Worm (Caenorhabditis elegans) whole organism, L2 larva: ENCODE measurements around the gene arrd-15.

Source experiments
- C34F6.9 ChIP-seq: fragments of 150-350 bp; optimal IDR thresholded peaks from 2 replicates; lab custom pipeline; 2014; ENCODE audit warnings: missing biosample characterization, missing genetic modification characterization
- F13H6.1 ChIP-seq: sonication (generic microtip); optimal IDR thresholded peaks from 2 replicates; lab custom pipeline; 2016; ENCODE audit warnings: missing genetic modification characterization, missing compliant biosample characterization
- Y55F3AM.14 ChIP-seq: fragments of 200-800 bp; sonication (Bioruptor generic); optimal IDR thresholded peaks from 2 replicates; lab custom pipeline; 2018; ENCODE audit warnings: mild to moderate bottlenecking, missing genetic modification characterization, missing compliant biosample characterization
- ZK546.5 ChIP-seq: sonication (generic microtip); optimal IDR thresholded peaks from 2 replicates; lab custom pipeline; 2017; ENCODE audit warnings: missing biosample characterization, missing genetic modification characterization
- aly-2 ChIP-seq: fragments of 150-350 bp; optimal IDR thresholded peaks from 2 replicates; lab custom pipeline; 2014; ENCODE audit warnings: missing biosample characterization, missing genetic modification characterization
- ceh-82 ChIP-seq: fragments of 150-350 bp; optimal IDR thresholded peaks from 2 replicates; lab custom pipeline; 2014; ENCODE audit warnings: missing biosample characterization, missing genetic modification characterization
- crh-2 ChIP-seq: sonication (generic microtip); optimal IDR thresholded peaks from 2 replicates; lab custom pipeline; 2017; ENCODE audit warnings: missing biosample characterization, missing genetic modification characterization
- dmd-4 ChIP-seq: sonication (generic microtip); optimal IDR thresholded peaks from 2 replicates; lab custom pipeline; 2017; ENCODE audit warnings: missing biosample characterization, missing genetic modification characterization
- egl-27 ChIP-seq: sonication (generic microtip); optimal IDR thresholded peaks from 3 replicates; lab custom pipeline; 2017; ENCODE audit warnings: missing biosample characterization, missing genetic modification reagents, missing genetic modification characterization
- fos-1 ChIP-seq: fragments of 150-350 bp; optimal IDR thresholded peaks from 2 replicates; lab custom pipeline; 2014; ENCODE audit warnings: missing biosample characterization, missing genetic modification characterization
- gmeb-1 ChIP-seq: fragments of 150-350 bp; optimal IDR thresholded peaks from 2 replicates; lab custom pipeline; 2014; ENCODE audit warnings: missing biosample characterization, missing genetic modification characterization
- lin-11 ChIP-seq: fragments of 150-350 bp; sonication (generic microtip); optimal IDR thresholded peaks from 2 replicates; lab custom pipeline; 2014; ENCODE audit warnings: missing biosample characterization, missing genetic modification characterization, inconsistent platforms, mixed read lengths
- lin-13 ChIP-seq: fragments of 150-350 bp; optimal IDR thresholded peaks from 2 replicates; lab custom pipeline; 2014; ENCODE audit warnings: missing biosample characterization, missing genetic modification reagents, missing genetic modification characterization
- lin-39 ChIP-seq: fragments of 150-350 bp; optimal IDR thresholded peaks from 2 replicates; lab custom pipeline; 2014; ENCODE audit warnings: missing biosample characterization, missing genetic modification reagents, missing genetic modification characterization
- lsy-2 ChIP-seq, 2 experiments: fragments of 150-350 bp in 1 of 2; sonication (generic microtip) in 1 of 2; optimal IDR thresholded peaks; 2 replicates each; lab custom pipeline; 2014 to 2017; ENCODE audit warnings: missing biosample characterization in 2 of 2, missing genetic modification characterization in 2 of 2
- mab-5 ChIP-seq: fragments of 150-350 bp; optimal IDR thresholded peaks from 2 replicates; lab custom pipeline; 2014; ENCODE audit warnings: missing biosample characterization, missing genetic modification characterization
- mdl-1 ChIP-seq, 2 experiments: fragments of 150-350 bp in 1 of 2; sonication (generic microtip) in 1 of 2; optimal IDR thresholded peaks; 2 replicates each; lab custom pipeline; 2017; ENCODE audit warnings: missing biosample characterization in 2 of 2, missing genetic modification characterization in 2 of 2
- nhr-10 ChIP-seq: sonication (generic microtip); optimal IDR thresholded peaks from 2 replicates; lab custom pipeline; 2017; ENCODE audit warnings: missing biosample characterization, missing genetic modification characterization
- nhr-11 ChIP-seq: fragments of 150-350 bp; optimal IDR thresholded peaks from 2 replicates; lab custom pipeline; 2014; ENCODE audit warnings: missing biosample characterization, missing genetic modification characterization
- nhr-12 ChIP-seq: fragments of 150-350 bp; optimal IDR thresholded peaks from 2 replicates; lab custom pipeline; 2014; ENCODE audit warnings: missing biosample characterization, missing genetic modification characterization
- nhr-21 ChIP-seq: fragments of 150-350 bp; optimal IDR thresholded peaks from 2 replicates; lab custom pipeline; 2014; ENCODE audit warnings: missing biosample characterization, missing genetic modification characterization
- nhr-237 ChIP-seq: fragments of 150-350 bp; optimal IDR thresholded peaks from 2 replicates; lab custom pipeline; 2014; ENCODE audit warnings: missing biosample characterization, missing genetic modification characterization
- nhr-6 ChIP-seq: fragments of 150-350 bp; optimal IDR thresholded peaks from 2 replicates; lab custom pipeline; 2014; ENCODE audit warnings: missing biosample characterization, missing genetic modification characterization
- nhr-77 ChIP-seq: fragments of 150-350 bp; optimal IDR thresholded peaks from 2 replicates; lab custom pipeline; 2014; ENCODE audit warnings: missing biosample characterization, missing genetic modification characterization
- sem-4 ChIP-seq: fragments of 150-350 bp; optimal IDR thresholded peaks from 2 replicates; lab custom pipeline; 2014; ENCODE audit warnings: missing biosample characterization, missing genetic modification reagents, missing genetic modification characterization
- skn-1 ChIP-seq: sonication (generic microtip); optimal IDR thresholded peaks from 2 replicates; lab custom pipeline; 2017; ENCODE audit warnings: missing biosample characterization, missing genetic modification characterization
- sma-3 ChIP-seq: sonication (generic microtip); optimal IDR thresholded peaks from 2 replicates; lab custom pipeline; 2016; ENCODE audit warnings: missing genetic modification reagents, missing genetic modification characterization, missing compliant biosample characterization
- sma-9 ChIP-seq, 2 experiments: fragments of 150-350 bp in 1 of 2; sonication (generic microtip) in 1 of 2; optimal IDR thresholded peaks; 2 replicates each; lab custom pipeline; 2014 to 2016; ENCODE audit warnings: missing genetic modification characterization in 2 of 2, mild to moderate bottlenecking in 1 of 2, missing biosample characterization in 1 of 2, missing compliant biosample characterization in 1 of 2, missing genetic modification reagents in 1 of 2, moderate library complexity in 1 of 2
- snpc-4 ChIP-seq: fragments of 150-350 bp; optimal IDR thresholded peaks from 2 replicates; lab custom pipeline; 2014; ENCODE audit warnings: missing biosample characterization, missing genetic modification characterization
- unc-39 ChIP-seq: fragments of 150-350 bp; optimal IDR thresholded peaks from 2 replicates; lab custom pipeline; 2014; ENCODE audit warnings: missing biosample characterization, missing genetic modification characterization
- unc-55 ChIP-seq: fragments of 150-350 bp; sonication (generic microtip); optimal IDR thresholded peaks from 3 replicates; lab custom pipeline; 2014; ENCODE audit warnings: missing biosample characterization, missing genetic modification reagents, missing genetic modification characterization
- unc-62 ChIP-seq: fragments of 150-350 bp; optimal IDR thresholded peaks from 2 replicates; lab custom pipeline; 2014; ENCODE audit warnings: missing biosample characterization, missing genetic modification reagents, missing genetic modification characterization
- zag-1 ChIP-seq: fragments of 150-350 bp; optimal IDR thresholded peaks from 2 replicates; lab custom pipeline; 2014; ENCODE audit warnings: missing biosample characterization, missing genetic modification characterization
- ztf-1 ChIP-seq: fragments of 200-800 bp; sonication (Bioruptor generic); conservative IDR thresholded peaks from 2 replicates; pipeline ENCODE4 v1.3.6; 2022; ENCODE audit warnings: missing genetic modification characterization, missing compliant biosample characterization
- ztf-11 ChIP-seq: sonication (generic microtip); optimal IDR thresholded peaks from 2 replicates; lab custom pipeline; 2017; ENCODE audit warnings: missing biosample characterization, missing genetic modification characterization
- ztf-4 ChIP-seq: fragments of 150-350 bp; optimal IDR thresholded peaks from 2 replicates; lab custom pipeline; 2014; ENCODE audit warnings: missing biosample characterization, missing genetic modification characterization

The arrd-15 gene

DNA sequence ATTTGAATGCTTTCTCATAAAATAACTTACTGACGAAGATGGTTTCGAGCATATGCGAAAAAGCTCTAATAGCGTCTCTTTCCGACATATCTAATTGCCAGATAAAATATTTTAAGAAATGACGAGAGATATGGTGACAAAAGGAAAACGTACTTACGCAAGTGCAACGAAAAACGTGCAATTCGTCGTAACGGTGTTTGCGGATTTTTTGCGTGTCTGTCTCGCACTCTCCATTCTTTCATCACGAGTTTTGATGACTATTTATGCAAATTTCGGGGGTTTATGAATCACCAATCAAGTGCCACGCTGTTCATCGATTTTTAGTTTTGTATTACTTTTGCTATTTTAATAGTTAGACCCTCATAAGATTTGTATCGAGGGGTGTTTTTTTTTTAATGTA is 40.9 kb upstream of the arrd-15 start, which contains the start of gene ZK637.14 (continued):
- no peak for TF ChIP-seq ZK546.5
- peak; percentile 23 for TF ChIP-seq nhr-21 (tag; lab: Kevin White, UChicago)
- peak; percentile 93 for TF ChIP-seq C34F6.9 (tag; lab: Kevin White, UChicago)
- TF ChIP-seq crh-2, result peak; percentile 89
- TF ChIP-seq egl-27 (tag; lab: Kevin White, UChicago), result no peak
- TF ChIP-seq ceh-82 (tag; lab: Kevin White, UChicago), result no peak
- TF ChIP-seq aly-2 (tag; lab: Kevin White, UChicago), result no peak
- TF ChIP-seq Y55F3AM.14, result no peak
- no peak for TF ChIP-seq nhr-77 (tag; lab: Kevin White, UChicago)
- TF ChIP-seq sma-9 (GFP tag; optimal IDR thresholded peaks at IDR 0.05; lab: Kevin White, UChicago), result peak; percentile 15
- no peak for TF ChIP-seq sma-9 (tag; optimal IDR thresholded peaks at IDR 0.05; lab: Kevin White, UChicago)
- TF ChIP-seq zag-1 (tag; lab: Kevin White, UChicago), result no peak
- no peak for TF ChIP-seq F13H6.1
- TF ChIP-seq lin-39 (tag; lab: Kevin White, UChicago), result no peak

ce11 chrIII:8889931-8890330 is 39.9 kb upstream of the arrd-15 start, which contains the start of gene lnkn-1:
Gene lnkn-1 (plus strand): TSS chrIII:8890231.
- TF ChIP-seq nhr-10 (tag; lab: Kevin White, UChicago) (no peak), nhr-6 (tag; lab: Kevin White, UChicago) (no peak), lsy-2 (tag; optimal IDR thresholded peaks at IDR 0.05; lab: Kevin White, UChicago) (no peak), unc-62 (GFP tag; lab: Kevin White, UChicago) (no peak), sem-4 (no peak), nhr-12 (tag; lab: Kevin White, UChicago) (no peak), gmeb-1 (tag; lab: Kevin White, UChicago) (no peak), sma-3 (GFP tag; lab: Kevin White, UChicago) (no peak), ceh-82 (tag; lab: Kevin White, UChicago) (no peak), Y55F3AM.14 (no peak), lin-13 (GFP tag; lab: Kevin White, UChicago) (no peak), mdl-1 (tag; optimal IDR thresholded peaks at IDR 0.05; lab: Kevin White, UChicago) (no peak)
- TF ChIP-seq, all 48 proteins: peak for 0

ce11 chrIII:8893464-8893863 is 36.4 kb upstream of the arrd-15 start, which contains the start of gene ZK637.4:
Gene ZK637.4 (plus strand): TSS chrIII:8893764.
- TF ChIP-seq ztf-4 (tag; lab: Kevin White, UChicago) (no peak), unc-39 (tag; lab: Kevin White, UChicago) (no peak), egl-27 (tag; lab: Kevin White, UChicago) (no peak), fos-1 (tag; lab: Kevin White, UChicago) (no peak), skn-1 (no peak), snpc-4 (tag; lab: Kevin White, UChicago) (no peak), aly-2 (tag; lab: Kevin White, UChicago) (no peak), unc-62 (GFP tag; lab: Kevin White, UChicago) (no peak), ceh-82 (tag; lab: Kevin White, UChicago) (no peak), unc-55 (no peak), nhr-10 (tag; lab: Kevin White, UChicago) (no peak), nhr-11 (no peak), sem-4 (no peak), ztf-11 (tag; lab: Kevin White, UChicago) (no peak), dmd-4 (tag; lab: Kevin White, UChicago) (no peak), Y55F3AM.14 (no peak), nhr-237 (tag; lab: Kevin White, UChicago) (no peak), ztf-1 (no peak)

- TF ChIP-seq dmd-4 (tag; lab: Kevin White, UChicago), result no peak
- no peak for TF ChIP-seq sma-3 (GFP tag; lab: Kevin White, UChicago)
- no peak for TF ChIP-seq lsy-2 (tag; optimal IDR thresholded peaks at IDR 0.05; lab: Kevin White, UChicago)
- no peak for TF ChIP-seq sem-4
- TF ChIP-seq nhr-6 (tag; lab: Kevin White, UChicago), result no peak
- no peak for TF ChIP-seq crh-2
- no peak for TF ChIP-seq unc-39 (tag; lab: Kevin White, UChicago)
- no peak for TF ChIP-seq nhr-11
- TF ChIP-seq gmeb-1 (tag; lab: Kevin White, UChicago), result no peak
- no peak for TF ChIP-seq snpc-4 (tag; lab: Kevin White, UChicago)
- TF ChIP-seq lin-11, result no peak
- TF ChIP-seq mab-5 (tag; lab: Kevin White, UChicago), result no peak
- TF ChIP-seq ceh-82 (tag; lab: Kevin White, UChicago), result no peak
- no peak for TF ChIP-seq nhr-21 (tag; lab: Kevin White, UChicago)
- no peak for TF ChIP-seq nhr-77 (tag; lab: Kevin White, UChicago)
Measured at ce11 chrIII:8894782-8895181, 35.0 kb upstream of the arrd-15 start, which contains the start of gene asna-1. Gene asna-1 (plus strand): TSS chrIII:8895082.
